Fruit fly (Drosophila melanogaster) whole organism, pupa: ENCODE data around the gene CG7483.

Experiments
- CG10348 ChIP-seq: fragments of 200-800 bp; sonication (Bioruptor generic); IDR thresholded peaks from 2 replicates; pipeline ENCODE4 v1.3.6; 2022; ENCODE audit warnings: missing biosample characterization, missing genetic modification characterization
- CG12605 ChIP-seq: fragments of 200-800 bp; sonication (Bioruptor generic); IDR thresholded peaks from 2 replicates; pipeline ENCODE4 v1.3.6; 2022; ENCODE audit warnings: missing biosample characterization, missing genetic modification characterization
- CG13204 ChIP-seq: fragments of 200-800 bp; sonication (Bioruptor generic); optimal IDR thresholded peaks from 2 replicates; lab custom pipeline; 2018; ENCODE audit warnings: missing biosample characterization, mild to moderate bottlenecking, missing genetic modification characterization, moderate library complexity
- CG14655 ChIP-seq: fragments of 200-800 bp; sonication (Bioruptor generic); optimal IDR thresholded peaks from 3 replicates; lab custom pipeline; 2017; ENCODE audit warnings: mild to moderate bottlenecking, missing biosample characterization, missing genetic modification reagents, missing genetic modification characterization
- CG15710 ChIP-seq: fragments of 200-800 bp; sonication (Bioruptor generic); optimal IDR thresholded peaks from 2 replicates; lab custom pipeline; 2018; ENCODE audit warnings: missing biosample characterization, mild to moderate bottlenecking, missing genetic modification characterization, moderate library complexity
- CG17806 ChIP-seq: fragments of 200-800 bp; sonication (Bioruptor generic); optimal IDR thresholded peaks from 2 replicates; lab custom pipeline; 2018; ENCODE audit warnings: missing biosample characterization, mild to moderate bottlenecking, missing genetic modification characterization, moderate library complexity
- CG32121 ChIP-seq: fragments of 200-800 bp; sonication (Bioruptor generic); IDR thresholded peaks from 2 replicates; pipeline ENCODE4 v1.3.6; 2022; ENCODE audit warnings: missing biosample characterization, missing genetic modification characterization
- CG34367 ChIP-seq: fragments of 200-800 bp; sonication (Bioruptor generic); optimal IDR thresholded peaks from 2 replicates; lab custom pipeline; 2018; ENCODE audit warnings: missing biosample characterization, mild to moderate bottlenecking, missing genetic modification characterization
- CG4496 ChIP-seq: fragments of 200-800 bp; sonication (Bioruptor generic); IDR thresholded peaks from 3 replicates; pipeline ENCODE4 v1.3.6; 2022; ENCODE audit warnings: missing biosample characterization, missing genetic modification characterization
- CG8159 ChIP-seq: fragments of 200-800 bp; sonication (Bioruptor generic); optimal IDR thresholded peaks from 3 replicates; lab custom pipeline; 2018; ENCODE audit warnings: missing biosample characterization, mild to moderate bottlenecking, missing genetic modification characterization, moderate library complexity
- CG8301 ChIP-seq: fragments of 200-800 bp; sonication (Bioruptor generic); optimal IDR thresholded peaks from 2 replicates; lab custom pipeline; 2018; ENCODE audit warnings: missing biosample characterization, mild to moderate bottlenecking, missing genetic modification characterization
- CG9948 ChIP-seq: fragments of 200-800 bp; sonication (Bioruptor generic); optimal IDR thresholded peaks from 2 replicates; lab custom pipeline; 2018; ENCODE audit warnings: missing biosample characterization, mild to moderate bottlenecking, missing genetic modification characterization, moderate library complexity
- D1 ChIP-seq: fragments of 200-800 bp; sonication (Bioruptor generic); optimal IDR thresholded peaks from 2 replicates; lab custom pipeline; 2018; ENCODE audit warnings: missing biosample characterization, mild to moderate bottlenecking, missing genetic modification characterization, moderate library complexity
- EcR ChIP-seq: fragments of 200-800 bp; sonication (Bioruptor generic); optimal IDR thresholded peaks from 3 replicates; lab custom pipeline; 2019; ENCODE audit warnings: missing biosample characterization, missing genetic modification characterization, mild to moderate bottlenecking, moderate library complexity, missing genetic modification reagents
- Ets98B ChIP-seq: fragments of 200-800 bp; sonication (Bioruptor generic); IDR thresholded peaks from 2 replicates; pipeline ENCODE4 v1.3.6; 2022; ENCODE audit warnings: missing biosample characterization, missing genetic modification characterization
- Pif1A ChIP-seq: fragments of 200-800 bp; sonication (Bioruptor generic); optimal IDR thresholded peaks from 3 replicates; lab custom pipeline; 2016; ENCODE audit warnings: missing biosample characterization, missing genetic modification characterization
- Pif1B ChIP-seq: fragments of 200-800 bp; sonication (Bioruptor generic); optimal IDR thresholded peaks from 3 replicates; lab custom pipeline; 2016; ENCODE audit warnings: missing biosample characterization, missing genetic modification characterization
- Snoo ChIP-seq: fragments of 200-800 bp; sonication (Bioruptor generic); optimal IDR thresholded peaks from 3 replicates; lab custom pipeline; 2017; ENCODE audit warnings: missing biosample characterization, mild to moderate bottlenecking, missing genetic modification characterization, inconsistent platforms
- fd96Ca ChIP-seq: fragments of 200-800 bp; sonication (Bioruptor generic); IDR thresholded peaks from 3 replicates; pipeline ENCODE4 v1.3.6; 2022; ENCODE audit warnings: missing biosample characterization, missing genetic modification characterization
- gl ChIP-seq: fragments of 200-800 bp; sonication (Bioruptor generic); optimal IDR thresholded peaks from 2 replicates; lab custom pipeline; 2018; ENCODE audit warnings: missing biosample characterization, mild to moderate bottlenecking, missing genetic modification characterization
- rn ChIP-seq: fragments of 200-800 bp; sonication (Bioruptor generic); IDR thresholded peaks from 2 replicates; pipeline ENCODE4 v1.3.6; 2022; ENCODE audit warnings: missing biosample characterization, missing genetic modification characterization

Gene CG7483

dm6 chr3R:8290940-8291339 is 22.1 kb upstream of the CG7483 start, which contains the start of gene CG31464:
Gene CG31464, plus strand, starts transcription at chr3R:8291240.
- TF ChIP-seq gl (tag; lab: Kevin White, UChicago) (no peak), rn (no peak), D1 (no peak), Pif1A (no peak), CG4496 (GFP tag; lab: Robert Waterston, UW) (no peak), CG8159 (tag; lab: Kevin White, UChicago) (no peak), CG34367 (tag; lab: Kevin White, UChicago) (no peak), Pif1B (no peak), fd96Ca (no peak), CG13204 (no peak), CG10348 (GFP tag; lab: Robert Waterston, UW) (no peak), EcR (no peak), CG15710 (no peak), CG12605 (GFP tag; lab: Robert Waterston, UW) (no peak), CG9948 (tag; lab: Kevin White, UChicago) (no peak), Ets98B (GFP tag; lab: Robert Waterston, UW) (no peak), CG8301 (tag; lab: Kevin White, UChicago) (no peak), CG17806 (tag; lab: Kevin White, UChicago) (no peak)
- TF ChIP-seq, all 21 proteins: peak for 0

DNA sequence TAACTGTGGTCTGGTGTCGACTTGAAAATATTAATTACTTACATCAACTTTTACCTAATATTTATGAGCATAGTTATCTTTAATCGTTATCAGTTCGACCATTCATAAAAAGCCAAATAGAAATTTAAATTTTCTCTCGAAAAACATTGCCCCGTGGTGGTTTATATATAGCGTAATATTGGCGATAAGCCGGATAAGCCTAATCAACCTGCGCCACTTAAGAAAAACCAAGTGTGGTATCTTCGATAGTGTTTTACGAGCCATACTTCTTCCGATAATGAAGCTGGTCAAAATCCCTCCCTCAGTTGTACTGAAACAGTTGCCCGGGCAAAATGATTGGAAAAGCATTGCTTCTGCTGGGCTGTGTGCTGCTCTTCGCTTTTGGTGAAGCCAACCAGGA is 21.0 kb upstream of the CG7483 start, which contains the start of gene CG31463:
CG31463 (plus strand) TSS at position 302 of the 400 bp plus-strand sequence.
- TF ChIP-seq CG12605 (GFP tag; lab: Robert Waterston, UW) = no peak
- no peak for TF ChIP-seq gl (tag; lab: Kevin White, UChicago)
- TF ChIP-seq CG8159 (tag; lab: Kevin White, UChicago) = no peak
- no peak for TF ChIP-seq CG14655
- TF ChIP-seq rn = no peak
- TF ChIP-seq CG15710 = no peak
- TF ChIP-seq fd96Ca = no peak
- TF ChIP-seq Snoo = no peak
- no peak for TF ChIP-seq CG17806 (tag; lab: Kevin White, UChicago)
- TF ChIP-seq CG34367 (tag; lab: Kevin White, UChicago) = no peak
- TF ChIP-seq CG10348 (GFP tag; lab: Robert Waterston, UW) = no peak
- TF ChIP-seq Pif1A = no peak
- no peak for TF ChIP-seq CG9948 (tag; lab: Kevin White, UChicago)
- no peak for TF ChIP-seq CG4496 (GFP tag; lab: Robert Waterston, UW)
- no peak for TF ChIP-seq CG32121 (GFP tag; lab: Robert Waterston, UW)
- TF ChIP-seq CG13204 = no peak

- TF ChIP-seq CG34367 (tag; lab: Kevin White, UChicago) (no peak), CG8159 (tag; lab: Kevin White, UChicago) (no peak), CG17806 (tag; lab: Kevin White, UChicago) (no peak), CG13204 (no peak), Pif1B (no peak), rn (no peak), D1 (no peak), CG4496 (GFP tag; lab: Robert Waterston, UW) (peak; percentile 53; the same call in 2 of the 3 replicates), Snoo (no peak)
These were observed 11.9 kb upstream of the CG7483 start, which contains the start of the genes CG9626 and mRpL1 for dm6 chr3R:8300928-8301752. Gene CG9626, minus strand, starts transcription at chr3R:8300978. Gene mRpL1, plus strand, starts transcription at chr3R:8301440.

- no peak for TF ChIP-seq rn
- TF ChIP-seq Snoo = no peak
- no peak for TF ChIP-seq gl (tag; lab: Kevin White, UChicago)
- TF ChIP-seq CG4496 (GFP tag; lab: Robert Waterston, UW) = no peak
- TF ChIP-seq CG12605 (GFP tag; lab: Robert Waterston, UW) = no peak
- no peak for TF ChIP-seq CG8301 (tag; lab: Kevin White, UChicago)
- peak; percentile 37 for TF ChIP-seq D1
- no peak for TF ChIP-seq CG8159 (tag; lab: Kevin White, UChicago)
- TF ChIP-seq CG17806 (tag; lab: Kevin White, UChicago) = no peak
- no peak for TF ChIP-seq Pif1A
- TF ChIP-seq CG13204 = no peak
- TF ChIP-seq Pif1B = no peak
- TF ChIP-seq CG10348 (GFP tag; lab: Robert Waterston, UW) = no peak
- TF ChIP-seq CG14655 = no peak
- TF ChIP-seq CG34367 (tag; lab: Kevin White, UChicago) = no peak
- no peak for TF ChIP-seq fd96Ca
- TF ChIP-seq Ets98B (GFP tag; lab: Robert Waterston, UW) = peak; percentile 7; the same call in 1 of the 2 replicates
- TF ChIP-seq CG9948 (tag; lab: Kevin White, UChicago) = no peak
- TF ChIP-seq CG32121 (GFP tag; lab: Robert Waterston, UW) = peak; percentile 32; the same call in 1 of the 2 replicates
- TF ChIP-seq CG15710 = no peak
- peak; percentile 25 for TF ChIP-seq EcR
- TF ChIP-seq, all 21 proteins: peak for 4
These were observed 9.2 kb upstream of the CG7483 start, which contains the start of gene nac for dm6 chr3R:8303848-8304247. Gene nac, minus strand, starts transcription at chr3R:8304023.

dm6 chr3R:8305110-8305509 is 7.9 kb upstream of the CG7483 start, which contains the start of gene Sgt1:
Gene Sgt1, minus strand, starts transcription at chr3R:8305274.
- TF ChIP-seq CG32121 (GFP tag; lab: Robert Waterston, UW) = 0 out of 2 replicates have a peak, but pooled peaks have one; percentile 11
- TF ChIP-seq CG34367 (tag; lab: Kevin White, UChicago) = no peak
- TF ChIP-seq Pif1B = no peak
- no peak for TF ChIP-seq CG12605 (GFP tag; lab: Robert Waterston, UW)
- no peak for TF ChIP-seq CG10348 (GFP tag; lab: Robert Waterston, UW)
- TF ChIP-seq CG13204 = no peak
